Worm (Caenorhabditis elegans): ENCODE results near the gene srh-264.

srh-264 gene

ce11 chrV:15454322-15454721 lies 40.4 kb downstream of the srh-264 start (continued):
- TF ChIP-seq D1046.2 (GFP tag; IDR thresholded peaks at IDR 0.05) = peak; percentile 53; the same call in 1 of the 2 replicates
- TF ChIP-seq zag-1 (tag; optimal IDR thresholded peaks at IDR 0.05) = no peak
- peak; percentile 75; the same call in 1 of the 2 replicates for TF ChIP-seq arid-1 (GFP tag; conservative IDR thresholded peaks at IDR 0.05)
- TF ChIP-seq hif-1 (tag; optimal IDR thresholded peaks at IDR 0.05) = no peak
- no peak for TF ChIP-seq snpc-4 (tag; optimal IDR thresholded peaks at IDR 0.05)
- TF ChIP-seq daf-19 (GFP tag; conservative IDR thresholded peaks at IDR 0.05) = peak; percentile 69; the same call in 1 of the 2 replicates
- no peak for TF ChIP-seq zip-11 (GFP tag; IDR thresholded peaks at IDR 0.05)
- TF ChIP-seq cey-2 (tag; optimal IDR thresholded peaks at IDR 0.05; ENCODE audit: borderline replicate concordance, insufficient read depth) = no peak
- no peak for TF ChIP-seq lin-15B (tag; optimal IDR thresholded peaks at IDR 0.05)
- no peak for TF ChIP-seq spr-1 (tag; optimal IDR thresholded peaks at IDR 0.05)
- no peak for TF ChIP-seq nhr-11 (tag; optimal IDR thresholded peaks at IDR 0.05)
- TF ChIP-seq daf-12 (tag; optimal IDR thresholded peaks at IDR 0.05) = no peak
- no peak for TF ChIP-seq hmg-1.1 (GFP tag; IDR thresholded peaks at IDR 0.05)
- TF ChIP-seq attf-4 (tag; optimal IDR thresholded peaks at IDR 0.05) = no peak
- no peak for TF ChIP-seq tag-97 (GFP tag; IDR thresholded peaks at IDR 0.05)
- TF ChIP-seq F37D6.2 (tag; optimal IDR thresholded peaks at IDR 0.05) = no peak
- TF ChIP-seq R02D3.7 (tag; optimal IDR thresholded peaks at IDR 0.05) = no peak
- no peak for TF ChIP-seq lin-38 (GFP tag; IDR thresholded peaks at IDR 0.05)
- TF ChIP-seq fkh-10 (GFP tag; optimal IDR thresholded peaks at IDR 0.05) = no peak
- TF ChIP-seq hlh-30 (tag; optimal IDR thresholded peaks at IDR 0.05; ENCODE audit: insufficient read depth) = no peak
- no peak for TF ChIP-seq mep-1 (tag; optimal IDR thresholded peaks at IDR 0.05)
- no peak for TF ChIP-seq nhr-237 (tag; optimal IDR thresholded peaks at IDR 0.05)
- no peak for TF ChIP-seq madf-9 (GFP tag; conservative IDR thresholded peaks at IDR 0.05)
- TF ChIP-seq zfp-2 (tag; optimal IDR thresholded peaks at IDR 0.05) = no peak
- no peak for TF ChIP-seq lsy-2 (tag; optimal IDR thresholded peaks at IDR 0.05)
- no peak for TF ChIP-seq ceh-20 (GFP tag; IDR thresholded peaks at IDR 0.05)
- no peak for TF ChIP-seq aly-2 (tag; optimal IDR thresholded peaks at IDR 0.05)
- peak; percentile 87 for TF ChIP-seq dmd-8 (GFP tag; IDR thresholded peaks at IDR 0.05)
- TF ChIP-seq unc-62 (GFP tag; optimal IDR thresholded peaks at IDR 0.05 in 1 of 2) = no peak
- no peak for TF ChIP-seq unc-62 (tag; optimal IDR thresholded peaks at IDR 0.05)
- no peak for TF ChIP-seq duxl-1 (tag; optimal IDR thresholded peaks at IDR 0.05; ENCODE audit: poor library complexity)
- TF ChIP-seq dpl-1 (GFP tag; optimal IDR thresholded peaks at IDR 0.05) = no peak
- no peak for TF ChIP-seq skn-1 (tag; optimal IDR thresholded peaks at IDR 0.05)
- TF ChIP-seq Y105C5A.15 (GFP tag; IDR thresholded peaks at IDR 0.05) = peak; percentile 82; the same call in 1 of the 2 replicates
- no peak for TF ChIP-seq aha-1 (tag)
- no peak for TF ChIP-seq saeg-2 (GFP tag; IDR thresholded peaks at IDR 0.05)
- no peak for TF ChIP-seq spr-3 (GFP tag; optimal IDR thresholded peaks at IDR 0.05)
- no peak for TF ChIP-seq daf-8 (GFP tag; IDR thresholded peaks at IDR 0.05)
- TF ChIP-seq lin-13 (GFP tag; optimal IDR thresholded peaks at IDR 0.05) = no peak
- no peak for TF ChIP-seq Y5F2A.4 (GFP tag; optimal IDR thresholded peaks at IDR 0.05)
- TF ChIP-seq sdz-12 (GFP tag; optimal IDR thresholded peaks at IDR 0.05) = no peak
- TF ChIP-seq nhr-25 (tag; optimal IDR thresholded peaks at IDR 0.05; ENCODE audit: borderline replicate concordance, insufficient read depth) = no peak
- TF ChIP-seq ZK337.2 (GFP tag; IDR thresholded peaks at IDR 0.05) = no peak
- no peak for TF ChIP-seq set-16 (GFP tag; IDR thresholded peaks at IDR 0.05)
- TF ChIP-seq lir-3 (tag; optimal IDR thresholded peaks at IDR 0.05) = no peak
- TF ChIP-seq nhr-6 (tag; optimal IDR thresholded peaks at IDR 0.05) = no peak
- TF ChIP-seq nhr-48 (tag; optimal IDR thresholded peaks at IDR 0.05) = no peak
- no peak for TF ChIP-seq ceh-32 (tag; optimal IDR thresholded peaks at IDR 0.05; ENCODE audit: poor library complexity)
- no peak for TF ChIP-seq unc-130 (GFP tag; optimal IDR thresholded peaks at IDR 0.05)
- TF ChIP-seq lin-39 (tag; optimal IDR thresholded peaks at IDR 0.05) = no peak
- no peak for TF ChIP-seq lin-29 (GFP tag; IDR thresholded peaks at IDR 0.05)
- peak; percentile 26; the same call in 1 of the 2 replicates for TF ChIP-seq mdt-29 (GFP tag; IDR thresholded peaks at IDR 0.05)

Data from whole organism, L4 larva.